Fruit fly (Drosophila melanogaster) whole organism, embryonic: ENCODE results near the gene CG7565.

Experiments used
- Atf6 ChIP-seq: fragments of 200-800 bp; sonication (Bioruptor generic); IDR thresholded peaks from 2 replicates; pipeline ENCODE4 v1.3.6; 2022; ENCODE audit warnings: missing biosample characterization, missing genetic modification characterization
- B-H1 ChIP-seq: fragments of 200-800 bp; sonication (Bioruptor generic); IDR thresholded peaks from 3 replicates; pipeline ENCODE4 v1.3.6; 2022; ENCODE audit warnings: missing biosample characterization, missing genetic modification characterization
- C15 ChIP-seq: fragments of 200-800 bp; sonication (Bioruptor generic); IDR thresholded peaks from 3 replicates; pipeline ENCODE4 v1.3.6; 2022; ENCODE audit warnings: missing biosample characterization, missing genetic modification characterization
- CG10431 ChIP-seq: fragments of 200-800 bp; sonication (Bioruptor generic); optimal IDR thresholded peaks from 3 replicates; lab custom pipeline; 2018; ENCODE audit warnings: missing biosample characterization, mild to moderate bottlenecking, missing genetic modification characterization
- CG13296 ChIP-seq: fragments of 200-800 bp; sonication (Bioruptor generic); optimal IDR thresholded peaks from 3 replicates; lab custom pipeline; 2018; ENCODE audit warnings: missing biosample characterization, mild to moderate bottlenecking, missing genetic modification characterization
- CG13894 ChIP-seq: fragments of 200-800 bp; sonication (Bioruptor generic); optimal IDR thresholded peaks from 3 replicates; lab custom pipeline; 2018; ENCODE audit warnings: missing biosample characterization, mild to moderate bottlenecking, missing genetic modification characterization, moderate library complexity
- CG14050 ChIP-seq: fragments of 200-800 bp; sonication (Bioruptor generic); IDR thresholded peaks from 3 replicates; pipeline ENCODE4 v1.3.6; 2022; ENCODE audit warnings: missing biosample characterization, missing genetic modification characterization
- CG14965 ChIP-seq: fragments of 200-800 bp; sonication (Bioruptor generic); optimal IDR thresholded peaks from 2 replicates; lab custom pipeline; 2016; ENCODE audit warnings: missing biosample characterization, missing genetic modification characterization, borderline replicate concordance
- CG1603 ChIP-seq: fragments of 200-800 bp; sonication (Bioruptor generic); optimal IDR thresholded peaks from 2 replicates; lab custom pipeline; 2019; ENCODE audit warnings: missing biosample characterization, mild to moderate bottlenecking, missing genetic modification characterization, moderate library complexity
- CG18476 ChIP-seq: fragments of 200-800 bp; sonication (Bioruptor generic); optimal IDR thresholded peaks from 2 replicates; lab custom pipeline; 2016; ENCODE audit warnings: missing biosample characterization, mild to moderate bottlenecking, missing genetic modification characterization
- CG18599 ChIP-seq: fragments of 200-800 bp; sonication (Bioruptor generic); optimal IDR thresholded peaks from 3 replicates; lab custom pipeline; 2017; ENCODE audit warnings: missing biosample characterization, missing genetic modification characterization, mild to moderate bottlenecking, moderate library complexity, missing genetic modification reagents
- CG2875 ChIP-seq: fragments of 200-800 bp; sonication (Bioruptor generic); optimal IDR thresholded peaks from 2 replicates; lab custom pipeline; 2017; ENCODE audit warnings: missing biosample characterization, mild to moderate bottlenecking, missing genetic modification characterization, missing genetic modification reagents
- CG31388 ChIP-seq: fragments of 200-800 bp; sonication (Bioruptor generic); optimal IDR thresholded peaks from 2 replicates; lab custom pipeline; 2016; ENCODE audit warnings: missing biosample characterization, missing genetic modification characterization
- CG3281 ChIP-seq: fragments of 200-800 bp; sonication (Bioruptor generic); optimal IDR thresholded peaks from 3 replicates; lab custom pipeline; 2017; ENCODE audit warnings: missing biosample characterization, mild to moderate bottlenecking, missing genetic modification characterization
- CG33213 ChIP-seq: fragments of 200-800 bp; sonication (Bioruptor generic); optimal IDR thresholded peaks from 3 replicates; lab custom pipeline; 2016; ENCODE audit warnings: missing biosample characterization, missing genetic modification characterization
- CG34422 ChIP-seq: fragments of 200-800 bp; sonication (Bioruptor generic); IDR thresholded peaks from 3 replicates; pipeline ENCODE4 v1.3.6; 2022; ENCODE audit warnings: missing biosample characterization, missing genetic modification characterization
- CG3847 ChIP-seq: fragments of 200-800 bp; sonication (Bioruptor generic); IDR thresholded peaks from 2 replicates; pipeline ENCODE4 v1.3.6; 2022; ENCODE audit warnings: missing biosample characterization, missing genetic modification characterization
- CG4424 ChIP-seq: fragments of 200-800 bp; sonication (Bioruptor generic); optimal IDR thresholded peaks from 3 replicates; lab custom pipeline; 2016; ENCODE audit warnings: missing biosample characterization, missing genetic modification characterization
- CG5953 ChIP-seq: fragments of 200-800 bp; sonication (Bioruptor generic); IDR thresholded peaks from 2 replicates; pipeline ENCODE4 v1.3.6; 2022; ENCODE audit warnings: missing biosample characterization, missing genetic modification characterization
- CG6175 ChIP-seq: fragments of 200-800 bp; sonication (Bioruptor generic); IDR thresholded peaks from 3 replicates; pipeline ENCODE4 v1.3.6; 2022; ENCODE audit warnings: missing biosample characterization, missing genetic modification characterization
- CG7963 ChIP-seq: fragments of 200-800 bp; sonication (Bioruptor generic); IDR thresholded peaks from 3 replicates; pipeline ENCODE4 v1.3.6; 2022; ENCODE audit warnings: missing biosample characterization, missing genetic modification characterization; ENCODE audit not compliant: partially characterized antibody
- E2f1 ChIP-seq: fragments of 200-800 bp; sonication (Bioruptor generic); IDR thresholded peaks from 2 replicates; pipeline ENCODE4 v1.3.6; 2022; ENCODE audit warnings: missing biosample characterization, missing genetic modification characterization
- H15 ChIP-seq: fragments of 200-800 bp; sonication (Bioruptor generic); IDR thresholded peaks from 3 replicates; pipeline ENCODE4 v1.3.6; 2022; ENCODE audit warnings: missing biosample characterization, missing genetic modification characterization
- HLH3B ChIP-seq: fragments of 200-800 bp; sonication (Bioruptor generic); IDR thresholded peaks from 2 replicates; pipeline ENCODE4 v1.3.6; 2022; ENCODE audit warnings: missing biosample characterization, missing genetic modification characterization
- Hr39 ChIP-seq: fragments of >200 bp; optimal IDR thresholded peaks from 2 replicates; lab custom pipeline; 2017
- NK7.1 ChIP-seq: fragments of 200-800 bp; sonication (Bioruptor generic); optimal IDR thresholded peaks from 3 replicates; lab custom pipeline; 2016; ENCODE audit warnings: missing biosample characterization, missing genetic modification characterization
- Rx ChIP-seq: fragments of 200-800 bp; sonication (Bioruptor generic); IDR thresholded peaks from 2 replicates; pipeline ENCODE4 v1.3.6; 2022; ENCODE audit warnings: missing biosample characterization, missing genetic modification characterization
- Six4 ChIP-seq: fragments of 200-800 bp; sonication (Bioruptor generic); optimal IDR thresholded peaks from 2 replicates; lab custom pipeline; 2016; ENCODE audit warnings: missing biosample characterization, missing genetic modification characterization
- Spps ChIP-seq: fragments of 200-800 bp; sonication (Bioruptor generic); optimal IDR thresholded peaks from 2 replicates; lab custom pipeline; 2018; ENCODE audit warnings: missing biosample characterization, mild to moderate bottlenecking, missing genetic modification characterization
- Xbp1 ChIP-seq: fragments of 200-800 bp; sonication (Bioruptor generic); optimal IDR thresholded peaks from 3 replicates; lab custom pipeline; 2016; ENCODE audit warnings: missing biosample characterization, mild to moderate bottlenecking, missing genetic modification characterization
- bab2 ChIP-seq: fragments of 200-800 bp; sonication (Bioruptor generic); optimal IDR thresholded peaks from 2 replicates; lab custom pipeline; 2016; ENCODE audit warnings: missing biosample characterization, missing genetic modification characterization
- bigmax ChIP-seq: fragments of 200-800 bp; sonication (Bioruptor generic); optimal IDR thresholded peaks from 2 replicates; lab custom pipeline; 2018; ENCODE audit warnings: missing biosample characterization, mild to moderate bottlenecking, missing genetic modification characterization
- caup ChIP-seq: fragments of 200-800 bp; sonication (Bioruptor generic); optimal IDR thresholded peaks from 3 replicates; lab custom pipeline; 2017; ENCODE audit warnings: missing biosample characterization, mild to moderate bottlenecking, missing genetic modification characterization, moderate library complexity; ENCODE audit not compliant: severe bottlenecking
- crol ChIP-seq: fragments of 200-800 bp; sonication (Bioruptor generic); IDR thresholded peaks from 2 replicates; pipeline ENCODE4 v1.3.6; 2022; ENCODE audit warnings: missing biosample characterization, missing genetic modification characterization
- da ChIP-seq: fragments of 200-800 bp; sonication (Bioruptor generic); optimal IDR thresholded peaks from 2 replicates; lab custom pipeline; 2016; ENCODE audit warnings: missing biosample characterization, missing genetic modification characterization
- ftz-f1 ChIP-seq: fragments of 200-800 bp; sonication (Bioruptor generic); optimal IDR thresholded peaks from 2 replicates; lab custom pipeline; 2016; ENCODE audit warnings: missing biosample characterization, missing genetic modification characterization
- gem ChIP-seq: fragments of 200-800 bp; sonication (Bioruptor generic); optimal IDR thresholded peaks from 2 replicates; lab custom pipeline; 2019; ENCODE audit warnings: missing biosample characterization, mild to moderate bottlenecking, missing genetic modification characterization, moderate library complexity
- grn ChIP-seq: fragments of 200-800 bp; sonication (Bioruptor generic); optimal IDR thresholded peaks from 3 replicates; lab custom pipeline; 2017; ENCODE audit warnings: missing biosample characterization, missing genetic modification characterization
- hkb ChIP-seq, 2 experiments: fragments of 200-800 bp in 1 of 2; fragments of >200 bp in 1 of 2; sonication (Bioruptor generic) in 1 of 2; IDR thresholded peaks in 1 of 2; optimal IDR thresholded peaks in 1 of 2; 2 replicates each; pipeline versions ENCODE4 v1.3.6 to Lab custom; 2017 to 2022; ENCODE audit warnings: missing biosample characterization in 1 of 2, missing genetic modification characterization in 1 of 2
- maf-S ChIP-seq: fragments of 200-800 bp; sonication (Bioruptor generic); optimal IDR thresholded peaks from 2 replicates; lab custom pipeline; 2016; ENCODE audit warnings: missing biosample characterization, missing genetic modification characterization
- mam ChIP-seq: fragments of 200-800 bp; sonication (Bioruptor generic); optimal IDR thresholded peaks from 3 replicates; lab custom pipeline; 2016; ENCODE audit warnings: missing biosample characterization, missing genetic modification characterization
- mld ChIP-seq: fragments of 200-800 bp; sonication (Bioruptor generic); IDR thresholded peaks from 3 replicates; pipeline ENCODE4 v1.3.6; 2022; ENCODE audit warnings: missing biosample characterization, missing genetic modification characterization; ENCODE audit not compliant: partially characterized antibody
- nerfin-1 ChIP-seq: fragments of 200-800 bp; sonication (Bioruptor generic); optimal IDR thresholded peaks from 3 replicates; lab custom pipeline; 2019; ENCODE audit warnings: missing biosample characterization, mild to moderate bottlenecking, missing genetic modification characterization, moderate library complexity
- nmo ChIP-seq: fragments of 200-800 bp; sonication (Bioruptor generic); optimal IDR thresholded peaks from 2 replicates; lab custom pipeline; 2018; ENCODE audit warnings: missing biosample characterization, mild to moderate bottlenecking, missing genetic modification characterization, moderate library complexity
- pfk ChIP-seq: fragments of 200-800 bp; sonication (Bioruptor generic); optimal IDR thresholded peaks from 2 replicates; lab custom pipeline; 2018; ENCODE audit warnings: missing biosample characterization, mild to moderate bottlenecking, missing genetic modification characterization, moderate library complexity
- pum ChIP-seq: fragments of 200-800 bp; sonication (Bioruptor generic); optimal IDR thresholded peaks from 2 replicates; lab custom pipeline; 2016; ENCODE audit warnings: missing biosample characterization, missing genetic modification characterization
- pzg ChIP-seq: fragments of 200-800 bp; sonication (Bioruptor generic); optimal IDR thresholded peaks from 3 replicates; lab custom pipeline; 2018; ENCODE audit warnings: missing biosample characterization, mild to moderate bottlenecking, missing genetic modification characterization, moderate library complexity
- ranshi ChIP-seq: fragments of 200-800 bp; sonication (Bioruptor generic); IDR thresholded peaks from 2 replicates; pipeline ENCODE4 v1.3.6; 2022; ENCODE audit warnings: missing biosample characterization, missing genetic modification characterization
- salm ChIP-seq: fragments of 200-800 bp; sonication (Bioruptor generic); optimal IDR thresholded peaks from 2 replicates; lab custom pipeline; 2018; ENCODE audit warnings: missing biosample characterization, mild to moderate bottlenecking, missing genetic modification characterization
- twi ChIP-seq: fragments of 200-800 bp; optimal IDR thresholded peaks from 2 replicates; lab custom pipeline; 2019; ENCODE audit warnings: missing biosample characterization, mild to moderate bottlenecking, missing genetic modification characterization, moderate library complexity
- zfh1 ChIP-seq: fragments of 200-800 bp; sonication (Bioruptor generic); IDR thresholded peaks from 3 replicates; pipeline ENCODE4 v1.3.6; 2022; ENCODE audit warnings: missing biosample characterization, missing genetic modification characterization

CG7565 gene

dm6 chr3L:8096106-8096558 is 4.5 kb upstream of the CG7565 start (continued):
- TF ChIP-seq da (GFP tag; lab: Kevin White, UChicago): peak; percentile 47
- no peak for TF ChIP-seq bigmax (GFP tag; lab: Kevin White, UChicago)
- peak; percentile 97 for TF ChIP-seq CG13296 (GFP tag; lab: Kevin White, UChicago)
- TF ChIP-seq grn (GFP tag; lab: Kevin White, UChicago): peak; percentile 33
- TF ChIP-seq ranshi: peak; percentile 93
- TF ChIP-seq CG14050 (GFP tag; lab: Robert Waterston, UW): peak; percentile 89
- peak; percentile 89 for TF ChIP-seq salm (tag; lab: Kevin White, UChicago)
- no peak for TF ChIP-seq twi
- TF ChIP-seq Spps (tag; lab: Kevin White, UChicago): no peak
- TF ChIP-seq C15: peak; percentile 85
- TF ChIP-seq CG33213 (GFP tag; lab: Kevin White, UChicago): peak; percentile 76
- peak; percentile 65 for TF ChIP-seq nerfin-1
- peak; percentile 98 for TF ChIP-seq CG3847
- TF ChIP-seq CG2875 (GFP tag; lab: Kevin White, UChicago): peak; percentile 72
- TF ChIP-seq caup (GFP tag; lab: Kevin White, UChicago): peak; percentile 98
- TF ChIP-seq Atf6 (GFP tag; lab: Robert Waterston, UW): peak; percentile 98
- peak; percentile 98 for TF ChIP-seq gem (tag; lab: Kevin White, UChicago)
- TF ChIP-seq crol (GFP tag; lab: Robert Waterston, UW): peak; percentile 40; the same call in 1 of the 2 replicates
- TF ChIP-seq CG7963 (GFP tag; lab: Robert Waterston, UW): no peak
- TF ChIP-seq CG18599 (GFP tag; lab: Kevin White, UChicago): peak; percentile 99
- TF ChIP-seq E2f1: peak; percentile 91
- TF ChIP-seq H15 (GFP tag; lab: Robert Waterston, UW): peak; percentile 85
- peak; percentile 95 for TF ChIP-seq CG34422 (GFP tag; lab: Robert Waterston, UW)
- TF ChIP-seq ftz-f1 (GFP tag; lab: Kevin White, UChicago): peak; percentile 71
- TF ChIP-seq bab2 (GFP tag; lab: Kevin White, UChicago): peak; percentile 88
- TF ChIP-seq CG6175: peak; percentile 92
- TF ChIP-seq CG4424 (GFP tag; lab: Kevin White, UChicago): peak; percentile 88
- TF ChIP-seq Hr39 (lab: Kevin White, UChicago): no peak
- no peak for TF ChIP-seq pfk (GFP tag; lab: Kevin White, UChicago)
- peak; percentile 7 for TF ChIP-seq CG14965
- TF ChIP-seq nmo (GFP tag; lab: Kevin White, UChicago): peak; percentile 93
- peak; percentile 85 for TF ChIP-seq Six4
- TF ChIP-seq hkb (optimal IDR thresholded peaks at IDR 0.05; lab: Kevin White, UChicago): no peak
- TF ChIP-seq hkb (GFP tag; IDR thresholded peaks at IDR 0.05; lab: Robert Waterston, UW): peak; percentile 96
- TF ChIP-seq Rx (GFP tag; lab: Robert Waterston, UW): peak; percentile 75; the same call in 1 of the 2 replicates
- TF ChIP-seq CG3281 (GFP tag; lab: Kevin White, UChicago): peak; percentile 97
- peak; percentile 72 for TF ChIP-seq pum (GFP tag; lab: Kevin White, UChicago)
- TF ChIP-seq CG18476 (GFP tag; lab: Kevin White, UChicago): peak; percentile 88
- TF ChIP-seq mld (GFP tag; lab: Robert Waterston, UW): no peak
- TF ChIP-seq B-H1 (GFP tag; lab: Robert Waterston, UW): peak; percentile 87; the same call in 2 of the 3 replicates
- TF ChIP-seq NK7.1 (GFP tag; lab: Kevin White, UChicago): peak; percentile 78
- peak; percentile 80; the same call in 2 of the 3 replicates for TF ChIP-seq zfh1
- no peak for TF ChIP-seq CG10431 (GFP tag; lab: Kevin White, UChicago)
- peak; percentile 89 for TF ChIP-seq mam (GFP tag; lab: Kevin White, UChicago)
- TF ChIP-seq Xbp1 (GFP tag; lab: Kevin White, UChicago): peak; percentile 96
- peak; percentile 69 for TF ChIP-seq CG5953
- peak; percentile 7 for TF ChIP-seq pzg (GFP tag; lab: Kevin White, UChicago)
- TF ChIP-seq maf-S: peak; percentile 79
- TF ChIP-seq HLH3B (GFP tag; lab: Robert Waterston, UW): peak; percentile 84
- peak; percentile 97 for TF ChIP-seq CG13894 (tag; lab: Kevin White, UChicago)
- no peak for TF ChIP-seq CG1603
- peak; percentile 79 for TF ChIP-seq CG31388
